Fruit fly (Drosophila melanogaster): ENCODE results near the gene CG17477.

Gene CG17477

DNA sequence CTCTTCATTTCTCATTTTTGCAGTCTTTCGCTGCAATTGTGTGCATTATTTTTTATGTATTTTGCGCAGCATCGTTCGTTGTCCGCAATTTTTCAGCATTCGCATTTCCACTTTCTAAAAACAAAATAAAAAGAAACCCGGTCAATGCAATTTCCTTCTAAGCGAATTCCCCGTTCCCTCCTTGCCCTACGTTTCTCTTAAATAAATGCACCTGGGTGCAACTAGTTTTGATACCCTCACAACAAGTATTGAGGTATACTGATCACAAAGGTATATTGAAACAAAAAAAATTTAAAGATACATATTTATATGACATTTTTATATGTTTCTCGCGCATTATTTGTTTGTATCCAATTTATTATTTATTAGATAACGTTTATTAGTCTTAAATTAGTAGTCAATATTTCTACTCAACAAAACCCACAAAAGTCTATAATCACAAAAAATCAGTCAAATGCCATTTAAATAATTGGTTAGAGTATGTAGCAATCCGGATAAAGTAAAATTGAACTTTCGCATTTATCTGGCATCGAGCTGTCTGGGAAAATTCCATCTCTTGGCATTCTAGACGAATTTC, 45.3 kb downstream of the CG17477 start (continued):
- TF ChIP-seq CG18262 (tag; optimal IDR thresholded peaks at IDR 0.05): peak; percentile 52
- no peak for TF ChIP-seq HLH3B (GFP tag; IDR thresholded peaks at IDR 0.05)
- TF ChIP-seq fd3F (GFP tag; optimal IDR thresholded peaks at IDR 0.05): no peak
- no peak for TF ChIP-seq CG12659 (GFP tag; optimal IDR thresholded peaks at IDR 0.05)
- no peak for TF ChIP-seq CG14441 (GFP tag; IDR thresholded peaks at IDR 0.05)
- TF ChIP-seq fd102C (GFP tag; optimal IDR thresholded peaks at IDR 0.05): no peak
- no peak for TF ChIP-seq grau (tag; optimal IDR thresholded peaks at IDR 0.05)
- no peak for TF ChIP-seq Chrac-16 (GFP tag; optimal IDR thresholded peaks at IDR 0.05)
- peak; percentile 24 for TF ChIP-seq Oli (tag; optimal IDR thresholded peaks at IDR 0.05)
- no peak for TF ChIP-seq sima (GFP tag; optimal IDR thresholded peaks at IDR 0.05)
- no peak for TF ChIP-seq CG13296 (GFP tag; optimal IDR thresholded peaks at IDR 0.05)
- no peak for TF ChIP-seq lbe (GFP tag; optimal IDR thresholded peaks at IDR 0.05)
- no peak for TF ChIP-seq Bdp1 (GFP tag; optimal IDR thresholded peaks at IDR 0.05)
- TF ChIP-seq eve (GFP tag; optimal IDR thresholded peaks at IDR 0.05): no peak
- TF ChIP-seq Elba2 (GFP tag; optimal IDR thresholded peaks at IDR 0.05): no peak
- TF ChIP-seq Ptx1 (GFP tag; IDR thresholded peaks at IDR 0.05): no peak; the same call in 1 of the 2 replicates
- TF ChIP-seq sens-2 (GFP tag; IDR thresholded peaks at IDR 0.05): no peak
- TF ChIP-seq aop (GFP tag; IDR thresholded peaks at IDR 0.05): no peak
- TF ChIP-seq sob (GFP tag; IDR thresholded peaks at IDR 0.05): no peak
- TF ChIP-seq dmrt11E (tag; optimal IDR thresholded peaks at IDR 0.05): peak; percentile 32
- TF ChIP-seq CG3407 (GFP tag; optimal IDR thresholded peaks at IDR 0.05): no peak
- TF ChIP-seq CkIIα-i1 (GFP tag; IDR thresholded peaks at IDR 0.05): no peak
- no peak for TF ChIP-seq jing (GFP tag; optimal IDR thresholded peaks at IDR 0.05)
- no peak for TF ChIP-seq Lim3 (GFP tag; IDR thresholded peaks at IDR 0.05)
- no peak for TF ChIP-seq Atf-2 (GFP tag; optimal IDR thresholded peaks at IDR 0.05)
- TF ChIP-seq vnd (GFP tag; IDR thresholded peaks at IDR 0.05; ENCODE audit: partially characterized antibody): no peak
- no peak for TF ChIP-seq sr (GFP tag; IDR thresholded peaks at IDR 0.05)
- no peak for TF ChIP-seq croc (GFP tag; conservative IDR thresholded peaks at IDR 0.05)
- no peak for TF ChIP-seq CG9817 (tag; optimal IDR thresholded peaks at IDR 0.05)
- no peak for TF ChIP-seq Oaz (GFP tag; IDR thresholded peaks at IDR 0.05)
- TF ChIP-seq zen2 (GFP tag; IDR thresholded peaks at IDR 0.05; ENCODE audit: partially characterized antibody): no peak
- TF ChIP-seq CG11504 (tag; optimal IDR thresholded peaks at IDR 0.05): peak; percentile 54
- TF ChIP-seq chif (GFP tag; optimal IDR thresholded peaks at IDR 0.05): no peak
- no peak for TF ChIP-seq CG17328 (GFP tag; IDR thresholded peaks at IDR 0.05)
- TF ChIP-seq chm (GFP tag; IDR thresholded peaks at IDR 0.05): no peak
- TF ChIP-seq CG7963 (GFP tag; IDR thresholded peaks at IDR 0.05; ENCODE audit: partially characterized antibody): no peak
- TF ChIP-seq CG15601 (tag; optimal IDR thresholded peaks at IDR 0.05): peak; percentile 25
- no peak for TF ChIP-seq CG10565 (GFP tag; optimal IDR thresholded peaks at IDR 0.05)
- TF ChIP-seq Fer2 (tag; optimal IDR thresholded peaks at IDR 0.05): no peak
- peak; percentile 34 for TF ChIP-seq CG8388 (GFP tag; optimal IDR thresholded peaks at IDR 0.05)
- 0 out of 3 replicates have a peak, but pooled peaks have one; percentile 11 for TF ChIP-seq row (GFP tag; IDR thresholded peaks at IDR 0.05)
- no peak for TF ChIP-seq pan (optimal IDR thresholded peaks at IDR 0.05)
- no peak for TF ChIP-seq pan (GFP tag; optimal IDR thresholded peaks at IDR 0.05 in 1 of 2, IDR thresholded peaks at IDR 0.05 in 1 of 2)
- TF ChIP-seq gsb (GFP tag; IDR thresholded peaks at IDR 0.05): no peak
- no peak for TF ChIP-seq CG14965 (GFP tag; optimal IDR thresholded peaks at IDR 0.05; ENCODE audit: borderline replicate concordance)
- TF ChIP-seq Tbp (GFP tag; optimal IDR thresholded peaks at IDR 0.05): no peak
- no peak for TF ChIP-seq Doc3 (GFP tag; IDR thresholded peaks at IDR 0.05; ENCODE audit: partially characterized antibody)
- peak; percentile 57 for TF ChIP-seq CG2712 (tag; optimal IDR thresholded peaks at IDR 0.05)
- no peak for TF ChIP-seq HLHmδ (GFP tag; optimal IDR thresholded peaks at IDR 0.05)
- peak; percentile 34 for TF ChIP-seq phol (tag; optimal IDR thresholded peaks at IDR 0.05)
- no peak for TF ChIP-seq Optix (GFP tag; IDR thresholded peaks at IDR 0.05)

Measured in whole organism, embryonic.